Fruit fly (Drosophila melanogaster): ENCODE results near the gene Cpr35B.
A peak's percentile ranks its signal among the peaks of the same experiment; 100 is the strongest.

The Cpr35B gene

DNA sequence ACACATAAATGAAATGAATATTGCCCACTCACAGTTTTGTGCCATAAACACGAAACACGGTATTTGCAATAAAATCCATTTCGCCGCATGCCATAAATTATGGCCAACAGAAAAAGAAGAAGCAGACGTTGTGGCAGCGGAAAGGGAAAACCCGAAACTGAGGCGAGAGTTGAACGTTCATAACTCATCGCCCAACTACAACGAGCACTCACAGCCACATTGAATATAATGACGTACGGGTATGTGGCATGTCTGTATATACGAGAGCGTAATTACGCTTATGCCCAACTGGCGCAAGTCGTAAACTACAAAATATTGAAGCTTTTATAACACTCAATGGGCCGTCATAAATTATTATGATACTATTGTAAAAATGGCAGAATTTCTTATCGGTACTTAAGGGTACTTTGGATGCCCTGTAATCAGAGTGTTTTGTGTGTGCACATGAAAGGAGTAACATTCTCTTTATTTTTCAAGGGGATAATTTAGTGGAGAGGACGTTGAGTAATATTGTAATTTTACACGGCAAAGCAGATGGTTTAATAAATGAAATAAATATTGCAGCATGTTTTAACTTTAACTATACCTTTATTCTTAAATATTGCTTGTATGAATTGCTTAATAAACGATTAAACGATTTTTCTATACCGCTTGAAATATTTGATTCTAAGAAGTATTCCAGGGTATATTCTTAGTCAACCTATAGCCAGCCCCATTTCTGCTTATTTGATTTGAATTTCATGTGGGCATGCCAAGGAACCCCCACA, 30.5 kb downstream of the Cpr35B start (continued):
- TF ChIP-seq CG8944 (GFP tag; optimal IDR thresholded peaks at IDR 0.05), result no peak
- no peak for TF ChIP-seq D (optimal IDR thresholded peaks at IDR 0.05)
- no peak for TF ChIP-seq D (GFP tag; optimal IDR thresholded peaks at IDR 0.05)
- TF ChIP-seq CG12155 (GFP tag; optimal IDR thresholded peaks at IDR 0.05), result no peak
- TF ChIP-seq Mad (GFP tag; optimal IDR thresholded peaks at IDR 0.05), result no peak
- no peak for TF ChIP-seq CG18764 (GFP tag; optimal IDR thresholded peaks at IDR 0.05)
- peak; percentile 14 for TF ChIP-seq CG2116 (GFP tag; optimal IDR thresholded peaks at IDR 0.05)
- no peak for TF ChIP-seq pros (GFP tag; optimal IDR thresholded peaks at IDR 0.05)
- no peak for TF ChIP-seq pho (GFP tag; optimal IDR thresholded peaks at IDR 0.05)
- no peak for TF ChIP-seq CG4282 (GFP tag; optimal IDR thresholded peaks at IDR 0.05)
- peak; percentile 21 for TF ChIP-seq CG12219 (GFP tag; optimal IDR thresholded peaks at IDR 0.05)
- TF ChIP-seq fru (optimal IDR thresholded peaks at IDR 0.05), result no peak
- TF ChIP-seq dysf (GFP tag; IDR thresholded peaks at IDR 0.05), result peak; percentile 19; the same call in 1 of the 3 replicates
- no peak for TF ChIP-seq CG17328 (GFP tag; IDR thresholded peaks at IDR 0.05)
- TF ChIP-seq Sry-δ (GFP tag; optimal IDR thresholded peaks at IDR 0.05), result no peak
- TF ChIP-seq Abd-B (GFP tag; optimal IDR thresholded peaks at IDR 0.05), result peak; percentile 19
- peak; percentile 69 for TF ChIP-seq mirr (GFP tag; optimal IDR thresholded peaks at IDR 0.05)
- no peak for TF ChIP-seq oc (tag; optimal IDR thresholded peaks at IDR 0.05)
- TF ChIP-seq CG6683 (GFP tag; optimal IDR thresholded peaks at IDR 0.05), result no peak
- no peak for TF ChIP-seq jumu (GFP tag; optimal IDR thresholded peaks at IDR 0.05)
- TF ChIP-seq Dll (GFP tag; IDR thresholded peaks at IDR 0.05; ENCODE audit: partially characterized antibody), result no peak
- no peak for TF ChIP-seq sima (GFP tag; optimal IDR thresholded peaks at IDR 0.05)
- peak; percentile 42 for TF ChIP-seq grau (tag; optimal IDR thresholded peaks at IDR 0.05)
- TF ChIP-seq Sox100B (GFP tag; optimal IDR thresholded peaks at IDR 0.05), result peak; percentile 23
- TF ChIP-seq slp2 (GFP tag; optimal IDR thresholded peaks at IDR 0.05), result peak; percentile 1
- TF ChIP-seq CG18262 (tag; optimal IDR thresholded peaks at IDR 0.05), result peak; percentile 37
- no peak for TF ChIP-seq ranshi (GFP tag; IDR thresholded peaks at IDR 0.05)
- peak; percentile 48 for TF ChIP-seq scrt (GFP tag; optimal IDR thresholded peaks at IDR 0.05)
- peak; percentile 36 for TF ChIP-seq nau (GFP tag; optimal IDR thresholded peaks at IDR 0.05)
- TF ChIP-seq sob (GFP tag; IDR thresholded peaks at IDR 0.05), result 0 out of 2 replicates have a peak, but pooled peaks have one; percentile 30
- no peak for TF ChIP-seq esg (GFP tag; conservative IDR thresholded peaks at IDR 0.05)
- no peak for TF ChIP-seq corto (GFP tag; optimal IDR thresholded peaks at IDR 0.05)
- TF ChIP-seq pita (GFP tag; optimal IDR thresholded peaks at IDR 0.05), result no peak
- peak; percentile 77 for TF ChIP-seq B-H2 (GFP tag; optimal IDR thresholded peaks at IDR 0.05)
- no peak for TF ChIP-seq mld (GFP tag; IDR thresholded peaks at IDR 0.05; ENCODE audit: partially characterized antibody)
- no peak for TF ChIP-seq CG18011 (GFP tag; optimal IDR thresholded peaks at IDR 0.05)
- TF ChIP-seq tap (tag; optimal IDR thresholded peaks at IDR 0.05), result peak; percentile 69
- TF ChIP-seq CG30431 (GFP tag; optimal IDR thresholded peaks at IDR 0.05), result no peak
- TF ChIP-seq ab (GFP tag; optimal IDR thresholded peaks at IDR 0.05), result peak; percentile 16
- TF ChIP-seq HLHmδ (GFP tag; optimal IDR thresholded peaks at IDR 0.05), result no peak
- peak; percentile 17 for TF ChIP-seq CG8924 (tag; optimal IDR thresholded peaks at IDR 0.05)
- TF ChIP-seq Elba2 (GFP tag; optimal IDR thresholded peaks at IDR 0.05), result no peak
- TF ChIP-seq crc (GFP tag; optimal IDR thresholded peaks at IDR 0.05), result no peak
- no peak for TF ChIP-seq CG1647 (GFP tag; optimal IDR thresholded peaks at IDR 0.05)
- TF ChIP-seq CG2712 (tag; optimal IDR thresholded peaks at IDR 0.05), result peak; percentile 10
- peak; percentile 48 for TF ChIP-seq CG13624 (GFP tag; optimal IDR thresholded peaks at IDR 0.05)
- no peak for TF ChIP-seq lov (optimal IDR thresholded peaks at IDR 0.05)
- no peak for TF ChIP-seq lov (GFP tag; IDR thresholded peaks at IDR 0.05)
- TF ChIP-seq CG8089 (GFP tag; optimal IDR thresholded peaks at IDR 0.05), result no peak
- TF ChIP-seq ham (GFP tag; IDR thresholded peaks at IDR 0.05), result no peak
- TF ChIP-seq nerfin-1 (tag; optimal IDR thresholded peaks at IDR 0.05), result peak; percentile 40

Data from whole organism, embryonic.